Worm (Caenorhabditis elegans) whole organism, L4/young adult: ENCODE data around the gene sprp-4.

Experiments
- W03F9.2 ChIP-seq: fragments of 150-350 bp; optimal IDR thresholded peaks from 2 replicates; lab custom pipeline; 2014; ENCODE audit warnings: missing biosample characterization, missing genetic modification characterization
- dao-5 ChIP-seq: sonication (generic microtip); optimal IDR thresholded peaks from 2 replicates; lab custom pipeline; 2016; ENCODE audit warnings: missing genotype, missing genetic modification characterization, moderate library complexity, missing compliant biosample characterization
- him-1 ChIP-seq: sonication (generic microtip); optimal IDR thresholded peaks from 2 replicates; lab custom pipeline; 2016; ENCODE audit warnings: missing genotype, missing genetic modification reagents, missing genetic modification characterization, missing compliant biosample characterization

- no peak for TF ChIP-seq him-1 (tag; lab: Kevin White, UChicago)
- TF ChIP-seq dao-5 (tag; lab: Kevin White, UChicago): no peak
- no peak for TF ChIP-seq W03F9.2
These were observed 985 bp upstream of the sprp-4 start for ce11 chrX:8854409-8854808.
